Fruit fly (Drosophila melanogaster): Measurements from ENCODE around the gene Cox10.
A peak's percentile ranks its signal among the peaks of the same experiment; 100 is the strongest.

Gene Cox10

dm6 chr2L:10306518-10307260 is 24.6 kb upstream of the Cox10 start, which contains the start of the genes CG5390 and CG4968 (continued):
- peak; percentile 1 for TF ChIP-seq chn (GFP tag; optimal IDR thresholded peaks at IDR 0.05)
- no peak for TF ChIP-seq vnd (GFP tag; IDR thresholded peaks at IDR 0.05; ENCODE audit: partially characterized antibody)
- peak; percentile 43 for TF ChIP-seq twi (tag; optimal IDR thresholded peaks at IDR 0.05)
- peak; percentile 35 for TF ChIP-seq CG3995 (GFP tag; optimal IDR thresholded peaks at IDR 0.05)
- no peak for TF ChIP-seq fd102C (GFP tag; optimal IDR thresholded peaks at IDR 0.05)
- TF ChIP-seq CG17568 (GFP tag; optimal IDR thresholded peaks at IDR 0.05) = peak; percentile 57
- TF ChIP-seq CG8478 (optimal IDR thresholded peaks at IDR 0.05) = no peak
- TF ChIP-seq Hand (GFP tag; optimal IDR thresholded peaks at IDR 0.05) = peak; percentile 54
- peak; percentile 66 for TF ChIP-seq lmd (GFP tag; IDR thresholded peaks at IDR 0.05)
- no peak for TF ChIP-seq NK7.1 (GFP tag; optimal IDR thresholded peaks at IDR 0.05)
- peak; percentile 75 for TF ChIP-seq CG10267 (tag; optimal IDR thresholded peaks at IDR 0.05)
- no peak for TF ChIP-seq pb (GFP tag; optimal IDR thresholded peaks at IDR 0.05)
- TF ChIP-seq CG2199 (GFP tag; IDR thresholded peaks at IDR 0.05) = no peak
- TF ChIP-seq run (tag; optimal IDR thresholded peaks at IDR 0.05) = no peak
- TF ChIP-seq CG10979 (tag; optimal IDR thresholded peaks at IDR 0.05) = peak; percentile 62
- TF ChIP-seq sqz (GFP tag; optimal IDR thresholded peaks at IDR 0.05) = peak; percentile 43
- TF ChIP-seq nerfin-2 (GFP tag; IDR thresholded peaks at IDR 0.05; ENCODE audit: partially characterized antibody) = no peak
- peak; percentile 31; the same call in 1 of the 2 replicates for TF ChIP-seq Bgb (GFP tag; IDR thresholded peaks at IDR 0.05; ENCODE audit: partially characterized antibody)
- peak; percentile 44 to 69 for TF ChIP-seq dpn (GFP tag; optimal IDR thresholded peaks at IDR 0.05)
- peak; percentile 40 for TF ChIP-seq HLHmδ (GFP tag; optimal IDR thresholded peaks at IDR 0.05)
- TF ChIP-seq zfh2 (GFP tag; optimal IDR thresholded peaks at IDR 0.05) = peak; percentile 5
- TF ChIP-seq sima (GFP tag; optimal IDR thresholded peaks at IDR 0.05) = no peak
- TF ChIP-seq CG10274 (GFP tag; optimal IDR thresholded peaks at IDR 0.05) = peak; percentile 10
- no peak for TF ChIP-seq dati (GFP tag; IDR thresholded peaks at IDR 0.05)
- no peak for TF ChIP-seq CG31388 (GFP tag; optimal IDR thresholded peaks at IDR 0.05)
- TF ChIP-seq CG13296 (GFP tag; optimal IDR thresholded peaks at IDR 0.05) = peak; percentile 82
- peak; percentile 81 for TF ChIP-seq unpg (GFP tag; optimal IDR thresholded peaks at IDR 0.05)
- TF ChIP-seq CG3726 (GFP tag; IDR thresholded peaks at IDR 0.05) = no peak
- TF ChIP-seq CG4730 (GFP tag; IDR thresholded peaks at IDR 0.05) = no peak
- TF ChIP-seq CG15479 (GFP tag; optimal IDR thresholded peaks at IDR 0.05) = no peak
- no peak for TF ChIP-seq CG8089 (GFP tag; optimal IDR thresholded peaks at IDR 0.05)
- TF ChIP-seq ro (GFP tag; IDR thresholded peaks at IDR 0.05) = no peak
- TF ChIP-seq CG17802 (tag; optimal IDR thresholded peaks at IDR 0.05) = peak; percentile 7
- TF ChIP-seq schlank (tag; optimal IDR thresholded peaks at IDR 0.05) = peak; percentile 18
- no peak for TF ChIP-seq p53 (GFP tag; optimal IDR thresholded peaks at IDR 0.05)
- TF ChIP-seq Chrac-16 (GFP tag; optimal IDR thresholded peaks at IDR 0.05) = peak; percentile 8
- peak; percentile 65 for TF ChIP-seq Sox100B (GFP tag; optimal IDR thresholded peaks at IDR 0.05)
- TF ChIP-seq CG13287 (GFP tag; IDR thresholded peaks at IDR 0.05; ENCODE audit: partially characterized antibody) = peak; percentile 73
- peak; percentile 85 for TF ChIP-seq CG15269 (tag; optimal IDR thresholded peaks at IDR 0.05)
- no peak for TF ChIP-seq crol (GFP tag; IDR thresholded peaks at IDR 0.05)
- TF ChIP-seq sug (tag; optimal IDR thresholded peaks at IDR 0.05) = peak; percentile 72
- peak; percentile 57 for TF ChIP-seq Vsx1 (GFP tag; optimal IDR thresholded peaks at IDR 0.05)
- TF ChIP-seq ken (GFP tag; IDR thresholded peaks at IDR 0.05) = 0 out of 3 replicates have a peak, but pooled peaks have one; percentile 54
- TF ChIP-seq tio (GFP tag; optimal IDR thresholded peaks at IDR 0.05) = peak; percentile 22
- TF ChIP-seq Gsc (GFP tag; IDR thresholded peaks at IDR 0.05) = no peak
- peak; percentile 32; the same call in 1 of the 2 replicates for TF ChIP-seq ttk (GFP tag; IDR thresholded peaks at IDR 0.05)
- peak; percentile 82 for TF ChIP-seq vvl (GFP tag; IDR thresholded peaks at IDR 0.05)
- TF ChIP-seq ATbp (GFP tag; optimal IDR thresholded peaks at IDR 0.05) = no peak
- peak; percentile 86 for TF ChIP-seq Dref (GFP tag; IDR thresholded peaks at IDR 0.05)
- no peak for TF ChIP-seq TFAM (GFP tag; optimal IDR thresholded peaks at IDR 0.05)

All from whole organism, embryonic.